Fruit fly (Drosophila melanogaster): ENCODE data around the gene SMSr.

- TF ChIP-seq gl (tag; optimal IDR thresholded peaks at IDR 0.05) (no peak), CG32121 (GFP tag; IDR thresholded peaks at IDR 0.05) (no peak), CG9948 (tag; optimal IDR thresholded peaks at IDR 0.05) (no peak), D1 (tag; optimal IDR thresholded peaks at IDR 0.05) (no peak), fd96Ca (GFP tag; IDR thresholded peaks at IDR 0.05) (no peak), CG10348 (GFP tag; IDR thresholded peaks at IDR 0.05) (no peak), CG17806 (tag; optimal IDR thresholded peaks at IDR 0.05) (no peak), CG8159 (tag; optimal IDR thresholded peaks at IDR 0.05) (no peak), Snoo (tag; optimal IDR thresholded peaks at IDR 0.05) (no peak), rn (GFP tag; IDR thresholded peaks at IDR 0.05) (no peak), CG14655 (GFP tag; optimal IDR thresholded peaks at IDR 0.05) (no peak), CG15710 (tag; optimal IDR thresholded peaks at IDR 0.05) (no peak)
Observed at dm6 chr3L:7376151-7376550, 5.1 kb downstream of the SMSr start.
